Fruit fly (Drosophila melanogaster) whole organism, adult: ENCODE results near the gene Daxx.

Experiments
- CG11617 ChIP-seq: fragments of 200-800 bp; sonication (Bioruptor generic); optimal IDR thresholded peaks from 2 replicates; lab custom pipeline; 2017; ENCODE audit warnings: mild to moderate bottlenecking, missing biosample characterization, missing genetic modification reagents, missing genetic modification characterization
- CG12768 ChIP-seq: fragments of 200-800 bp; sonication (Bioruptor generic); optimal IDR thresholded peaks from 2 replicates; lab custom pipeline; 2017; ENCODE audit warnings: missing biosample characterization, missing genetic modification characterization, mild to moderate bottlenecking, moderate library complexity, missing genetic modification reagents
- CG1620 ChIP-seq: fragments of 200-800 bp; sonication (Bioruptor generic); optimal IDR thresholded peaks from 2 replicates; lab custom pipeline; 2016; ENCODE audit warnings: missing biosample characterization, missing genetic modification characterization
- CG7045 ChIP-seq: fragments of 200-800 bp; sonication (Bioruptor generic); optimal IDR thresholded peaks from 2 replicates; lab custom pipeline; 2017; ENCODE audit warnings: missing biosample characterization, mild to moderate bottlenecking, missing genetic modification characterization
- bab1 ChIP-seq: fragments of 200-800 bp; sonication (Bioruptor generic); optimal IDR thresholded peaks from 3 replicates; lab custom pipeline; 2019; ENCODE audit warnings: missing biosample characterization, mild to moderate bottlenecking, missing genetic modification characterization, moderate library complexity
- kay ChIP-seq: fragments of 200-800 bp; sonication (Bioruptor generic); peaks from one replicate; lab custom pipeline; 2016; ENCODE audit warnings: missing biosample characterization, missing genetic modification characterization, borderline replicate concordance
- pad ChIP-seq: fragments of 200-800 bp; sonication (Bioruptor generic); optimal IDR thresholded peaks from 3 replicates; lab custom pipeline; 2017; ENCODE audit warnings: missing biosample characterization, missing genetic modification characterization, mild to moderate bottlenecking, moderate library complexity, missing genetic modification reagents

DNA sequence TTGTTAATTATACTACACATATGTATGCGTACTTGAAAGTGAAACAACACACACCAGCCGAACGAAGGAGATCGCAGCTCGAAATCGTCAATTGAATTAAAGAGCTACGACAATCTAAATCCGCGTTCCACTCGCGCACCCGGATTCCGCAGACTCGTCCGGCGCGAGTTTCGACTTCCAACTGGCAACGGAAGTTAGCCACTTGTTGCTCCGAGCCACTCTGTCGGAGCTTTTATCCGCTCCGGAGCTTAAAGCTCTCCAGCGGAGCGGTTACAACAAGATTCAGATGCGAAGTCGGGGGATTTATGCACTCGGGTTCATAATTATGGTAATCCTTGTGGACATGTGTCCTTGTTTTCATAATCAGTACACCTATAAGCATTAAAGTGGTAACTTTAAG is 15.2 kb upstream of the Daxx start, which contains the start of gene Rchy1:
- no peak for TF ChIP-seq CG11617 (GFP tag; lab: Kevin White, UChicago)
- TF ChIP-seq kay (GFP tag; lab: Kevin White, UChicago): no peak
- TF ChIP-seq CG1620 (GFP tag; lab: Kevin White, UChicago): no peak
- peak; percentile 53 for TF ChIP-seq bab1
- no peak for TF ChIP-seq CG7045
- TF ChIP-seq CG12768: no peak
- no peak for TF ChIP-seq pad (GFP tag; lab: Kevin White, UChicago)
